Comparison of ENCODE assay signal across 2 fruit fly cellular contexts in genomic region chr2L:13083423-13084079, dm6.
A peak's percentile ranks its signal among the peaks of the same experiment; 100 is the strongest.
TF ChIP-seq lines count a peak whose summit lies in the region.

No protein-coding gene starts in this region.

TF ChIP-seq in whole organism, embryonic, 481 proteins besides CTCF, POLR2A, EP300 and RAD21 (continued from another document and continues in another):
- TF ChIP-seq CG32767 (GFP tag; IDR thresholded peaks at IDR 0.05; lab: Robert Waterston, UW) (peak; percentile 81), CG3281 (GFP tag; optimal IDR thresholded peaks at IDR 0.05; lab: Kevin White, UChicago) (peak; percentile 89), gfzf (GFP tag; optimal IDR thresholded peaks at IDR 0.05; lab: Kevin White, UChicago) (no peak), CG10321 (GFP tag; IDR thresholded peaks at IDR 0.05; lab: Robert Waterston, UW) (peak; percentile 64; the same call in 1 of the 2 replicates), CG12071 (GFP tag; optimal IDR thresholded peaks at IDR 0.05; lab: Kevin White, UChicago) (peak; percentile 81), maf-S (GFP tag; optimal IDR thresholded peaks at IDR 0.05; lab: Kevin White, UChicago) (peak; percentile 92), CG6791 (GFP tag; IDR thresholded peaks at IDR 0.05; lab: Robert Waterston, UW; ENCODE audit: partially characterized antibody) (no peak), CG13624 (GFP tag; optimal IDR thresholded peaks at IDR 0.05; lab: Kevin White, UChicago) (peak; percentile 96), twi (tag; optimal IDR thresholded peaks at IDR 0.05; lab: Kevin White, UChicago) (no peak), CG4424 (GFP tag; optimal IDR thresholded peaks at IDR 0.05; lab: Kevin White, UChicago) (peak; percentile 76), tna (GFP tag; IDR thresholded peaks at IDR 0.05; lab: Robert Waterston, UW; ENCODE audit: partially characterized antibody) (no peak), seq (GFP tag; IDR thresholded peaks at IDR 0.05; lab: Robert Waterston, UW) (peak; percentile 89), lola (GFP tag; optimal IDR thresholded peaks at IDR 0.05; lab: Kevin White, UChicago) (no peak), fu2 (GFP tag; optimal IDR thresholded peaks at IDR 0.05; lab: Kevin White, UChicago) (peak; percentile 93), vvl (GFP tag; IDR thresholded peaks at IDR 0.05; lab: Robert Waterston, UW) (peak; percentile 95), hb (GFP tag; IDR thresholded peaks at IDR 0.05; lab: Robert Waterston, UW; ENCODE audit: partially characterized antibody) (no peak), Stat92E (GFP tag; optimal IDR thresholded peaks at IDR 0.05; lab: Kevin White, UChicago) (no peak), sim (GFP tag; IDR thresholded peaks at IDR 0.05; lab: Robert Waterston, UW) (peak; percentile 61; the same call in 1 of the 2 replicates), H2.0 (GFP tag; IDR thresholded peaks at IDR 0.05; lab: Robert Waterston, UW) (peak; percentile 88), Ravus (GFP tag; IDR thresholded peaks at IDR 0.05; lab: Robert Waterston, UW) (peak; percentile 74), ab (GFP tag; optimal IDR thresholded peaks at IDR 0.05; lab: Kevin White, UChicago) (peak; percentile 44), NC2β (GFP tag; optimal IDR thresholded peaks at IDR 0.05; lab: Kevin White, UChicago) (peak; percentile 54), Max (GFP tag; optimal IDR thresholded peaks at IDR 0.05; lab: Kevin White, UChicago) (peak; percentile 71), Bteb2 (GFP tag; optimal IDR thresholded peaks at IDR 0.05; lab: Kevin White, UChicago) (peak; percentile 89), CG2116 (GFP tag; optimal IDR thresholded peaks at IDR 0.05; lab: Kevin White, UChicago) (peak; percentile 33), Lpt (GFP tag; optimal IDR thresholded peaks at IDR 0.05; lab: Kevin White, UChicago) (no peak), NC2α (GFP tag; optimal IDR thresholded peaks at IDR 0.05; lab: Kevin White, UChicago) (peak; percentile 3), CG5953 (GFP tag; IDR thresholded peaks at IDR 0.05; lab: Robert Waterston, UW) (0 out of 2 replicates have a peak, but pooled peaks have one; percentile 22), grau (tag; optimal IDR thresholded peaks at IDR 0.05; lab: Kevin White, UChicago) (peak; percentile 89), unc-4 (GFP tag; IDR thresholded peaks at IDR 0.05; lab: Robert Waterston, UW; ENCODE audit: partially characterized antibody) (no peak), tap (tag; optimal IDR thresholded peaks at IDR 0.05; lab: Kevin White, UChicago) (peak; percentile 33), Pdp1 (GFP tag; optimal IDR thresholded peaks at IDR 0.05; lab: Kevin White, UChicago) (peak; percentile 88 to 90), CoRest (tag; optimal IDR thresholded peaks at IDR 0.05; lab: Kevin White, UChicago) (peak; percentile 85), CG12942 (GFP tag; optimal IDR thresholded peaks at IDR 0.05; lab: Kevin White, UChicago) (peak; percentile 56), CG8388 (GFP tag; optimal IDR thresholded peaks at IDR 0.05; lab: Kevin White, UChicago) (peak; percentile 67), wek (GFP tag; optimal IDR thresholded peaks at IDR 0.05; lab: Kevin White, UChicago) (peak; percentile 10), odd (GFP tag; optimal IDR thresholded peaks at IDR 0.05; lab: Kevin White, UChicago) (peak; percentile 41), h (optimal IDR thresholded peaks at IDR 0.05; lab: Kevin White, UChicago) (no peak), CG11504 (tag; optimal IDR thresholded peaks at IDR 0.05; lab: Kevin White, UChicago) (peak; percentile 79), bigmax (GFP tag; optimal IDR thresholded peaks at IDR 0.05; lab: Kevin White, UChicago) (peak; percentile 20), chn (GFP tag; optimal IDR thresholded peaks at IDR 0.05; lab: Kevin White, UChicago) (peak; percentile 82), CG17912 (GFP tag; optimal IDR thresholded peaks at IDR 0.05; lab: Kevin White, UChicago) (no peak), gro (GFP tag; optimal IDR thresholded peaks at IDR 0.05; lab: Kevin White, UChicago) (peak; percentile 96), CG10431 (GFP tag; optimal IDR thresholded peaks at IDR 0.05; lab: Kevin White, UChicago) (no peak), Mrtf (GFP tag; IDR thresholded peaks at IDR 0.05; lab: Robert Waterston, UW) (peak; percentile 90), Xbp1 (GFP tag; optimal IDR thresholded peaks at IDR 0.05; lab: Kevin White, UChicago) (peak; percentile 79), CG18764 (GFP tag; optimal IDR thresholded peaks at IDR 0.05; lab: Kevin White, UChicago) (peak; percentile 66), CG9817 (tag; optimal IDR thresholded peaks at IDR 0.05; lab: Kevin White, UChicago) (peak; percentile 85), Aef1 (GFP tag; IDR thresholded peaks at IDR 0.05; lab: Robert Waterston, UW) (peak; percentile 91), dysf (GFP tag; IDR thresholded peaks at IDR 0.05; lab: Robert Waterston, UW) (peak; percentile 96), dpn (GFP tag; optimal IDR thresholded peaks at IDR 0.05; lab: Kevin White, UChicago) (peak; percentile 89 to 93), cwo (GFP tag; optimal IDR thresholded peaks at IDR 0.05; lab: Kevin White, UChicago) (peak; percentile 88), mld (GFP tag; IDR thresholded peaks at IDR 0.05; lab: Robert Waterston, UW; ENCODE audit: partially characterized antibody) (no peak), ap (GFP tag; IDR thresholded peaks at IDR 0.05; lab: Robert Waterston, UW) (peak; percentile 72), sug (tag; optimal IDR thresholded peaks at IDR 0.05; lab: Kevin White, UChicago) (peak; percentile 50), MBD-R2 (GFP tag; IDR thresholded peaks at IDR 0.05; lab: Robert Waterston, UW) (peak; percentile 87), CG10462 (GFP tag; optimal IDR thresholded peaks at IDR 0.05; lab: Kevin White, UChicago) (peak; percentile 42), CG7987 (GFP tag; optimal IDR thresholded peaks at IDR 0.05; lab: Kevin White, UChicago) (peak; percentile 79), bab2 (GFP tag; optimal IDR thresholded peaks at IDR 0.05; lab: Kevin White, UChicago) (peak; percentile 91), Usf (GFP tag; optimal IDR thresholded peaks at IDR 0.05; lab: Kevin White, UChicago) (peak; percentile 5), CG31441 (GFP tag; IDR thresholded peaks at IDR 0.05; lab: Robert Waterston, UW) (peak; percentile 73), CG7556 (GFP tag; optimal IDR thresholded peaks at IDR 0.05; lab: Kevin White, UChicago) (peak; percentile 80), psq (GFP tag; optimal IDR thresholded peaks at IDR 0.05; lab: Kevin White, UChicago) (peak; percentile 58), Dek (tag; optimal IDR thresholded peaks at IDR 0.05; lab: Kevin White, UChicago) (no peak)

TF ChIP-seq in whole organism, prepupa, 60 proteins besides CTCF, POLR2A, EP300 and RAD21 (continued from another document):
- no peak for TF ChIP-seq Blimp-1 (GFP tag; optimal IDR thresholded peaks at IDR 0.05; lab: Kevin White, UChicago)
- no peak for TF ChIP-seq svp (GFP tag; lab: Kevin White, UChicago)
- TF ChIP-seq CG3919 (GFP tag; optimal IDR thresholded peaks at IDR 0.05; lab: Kevin White, UChicago), result peak; percentile 36
- TF ChIP-seq CG11294 (GFP tag; IDR thresholded peaks at IDR 0.05; lab: Robert Waterston, UW), result peak; percentile 57; the same call in 1 of the 2 replicates
- TF ChIP-seq CG6276 (GFP tag; optimal IDR thresholded peaks at IDR 0.05; lab: Kevin White, UChicago), result peak; percentile 33
- no peak for TF ChIP-seq Hr39 (GFP tag; optimal IDR thresholded peaks at IDR 0.05; lab: Kevin White, UChicago)
- TF ChIP-seq spab (GFP tag; optimal IDR thresholded peaks at IDR 0.05; lab: Kevin White, UChicago), result peak; percentile 10
- TF ChIP-seq CG15336 (GFP tag; IDR thresholded peaks at IDR 0.05; lab: Robert Waterston, UW), result peak; percentile 70
- peak; percentile 78 for TF ChIP-seq Eip78C (GFP tag; lab: Kevin White, UChicago)
- peak; percentile 41 for TF ChIP-seq net (GFP tag; optimal IDR thresholded peaks at IDR 0.05; lab: Kevin White, UChicago)
- no peak for TF ChIP-seq CG7368 (GFP tag; optimal IDR thresholded peaks at IDR 0.05; lab: Kevin White, UChicago)
- peak; percentile 71 for TF ChIP-seq CG32006 (GFP tag; optimal IDR thresholded peaks at IDR 0.05; lab: Kevin White, UChicago)
- TF ChIP-seq CG8319 (GFP tag; optimal IDR thresholded peaks at IDR 0.05; lab: Kevin White, UChicago), result no peak
- no peak for TF ChIP-seq CG3032 (tag; optimal IDR thresholded peaks at IDR 0.05; lab: Kevin White, UChicago)
- TF ChIP-seq achi (GFP tag; optimal IDR thresholded peaks at IDR 0.05; lab: Kevin White, UChicago), result peak; percentile 54
- peak; percentile 77 for TF ChIP-seq eg (GFP tag; IDR thresholded peaks at IDR 0.05; lab: Robert Waterston, UW)
- peak; percentile 42 for TF ChIP-seq CG10631 (GFP tag; optimal IDR thresholded peaks at IDR 0.05; lab: Kevin White, UChicago)
